Fruit fly (Drosophila melanogaster) ovary, adult (tissue): ENCODE data around the gene CG31789.

ENCODE experiments used
- CG17801 ChIP-seq: fragments of 200-800 bp; optimal IDR thresholded peaks from 2 replicates; lab custom pipeline; 2019; ENCODE audit warnings: missing biosample characterization, mild to moderate bottlenecking, missing genetic modification characterization, moderate library complexity; ENCODE audit not compliant: partially characterized antibody

CG31789 gene

DNA sequence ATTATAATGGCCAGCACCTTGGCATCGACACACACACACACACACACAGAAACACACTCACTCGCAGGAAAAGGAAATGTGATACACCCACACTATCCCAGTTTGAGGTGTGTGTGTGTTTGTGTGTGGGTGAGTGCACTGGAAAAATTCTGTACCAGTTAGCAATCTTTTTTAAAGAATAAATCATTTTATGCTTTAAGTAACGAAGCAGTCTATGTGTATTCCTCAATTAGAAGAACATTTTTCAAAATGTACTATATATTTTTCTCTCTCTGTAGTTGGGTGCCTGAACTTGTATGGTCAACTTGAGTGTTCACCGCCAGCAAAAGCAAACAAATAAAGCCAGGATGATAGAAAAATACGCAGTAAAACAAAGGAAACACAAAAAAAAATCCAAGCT, 21.1 kb upstream of the CG31789 start:
- TF ChIP-seq CG17801 (GFP tag; lab: Kevin White, UChicago), result no peak

DNA sequence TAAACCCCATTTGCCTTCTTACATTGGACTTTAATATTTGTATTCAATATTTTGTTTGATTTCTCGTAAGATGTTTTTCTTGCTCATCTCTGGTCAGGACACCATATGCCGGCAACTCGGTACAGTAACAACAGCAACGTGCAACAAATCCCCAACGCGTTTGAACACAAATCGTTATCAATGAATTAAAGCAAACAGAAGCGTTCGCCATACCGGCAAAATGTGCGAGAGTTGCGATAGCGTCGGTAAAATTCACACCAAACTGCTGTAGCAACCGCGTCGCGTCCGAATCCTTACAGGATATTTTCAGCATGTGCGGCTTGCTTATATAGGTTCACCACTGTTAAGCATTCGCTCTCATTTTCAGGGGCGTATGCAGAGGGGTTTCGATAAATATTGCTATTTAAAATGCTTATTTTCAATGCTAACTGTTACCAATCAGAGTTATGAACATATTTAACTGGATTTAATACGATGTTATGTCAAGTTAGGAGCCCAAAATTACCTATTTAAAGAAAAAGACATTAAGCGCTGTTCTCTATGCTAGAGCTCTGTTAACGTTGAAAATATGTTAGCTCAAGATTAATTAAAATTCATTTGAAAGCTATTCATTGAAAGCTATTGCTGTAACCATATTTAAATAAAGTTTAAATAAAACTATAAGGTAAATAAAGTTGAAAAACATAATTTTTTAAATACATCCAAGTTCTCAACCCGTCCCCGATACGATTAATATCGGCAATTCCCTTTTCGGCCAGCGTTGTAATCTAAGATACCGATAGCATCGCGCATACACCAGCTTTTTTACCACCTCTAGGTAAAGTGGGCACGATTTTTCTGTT, 15.4 kb upstream of the CG31789 start, which contains the start of the genes Pde11 and CG15160:
Gene Pde11 (minus strand): TSS at position 243 of the 842 bp plus-strand sequence.
Gene CG15160 (plus strand): TSS at position 792 of the 842 bp plus-strand sequence.
- TF ChIP-seq CG17801 (GFP tag; lab: Kevin White, UChicago), result no peak

DNA sequence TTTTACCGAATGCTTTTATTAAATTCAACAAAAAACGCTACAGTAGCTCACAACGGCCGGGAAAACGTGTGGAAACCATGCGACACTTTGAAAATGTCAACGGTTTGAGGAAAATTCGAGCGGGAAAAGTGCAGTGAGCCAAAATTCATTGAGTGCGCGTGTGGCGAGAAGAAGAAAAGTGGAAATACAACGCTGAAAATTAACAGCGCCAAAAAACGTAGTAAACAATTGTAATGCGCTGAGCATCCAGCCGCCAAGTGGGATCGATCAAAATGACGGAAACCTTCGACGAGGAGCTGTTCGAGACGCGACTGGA, 14.8 kb upstream of the CG31789 start:
- TF ChIP-seq CG17801 (GFP tag; lab: Kevin White, UChicago), result no peak

DNA sequence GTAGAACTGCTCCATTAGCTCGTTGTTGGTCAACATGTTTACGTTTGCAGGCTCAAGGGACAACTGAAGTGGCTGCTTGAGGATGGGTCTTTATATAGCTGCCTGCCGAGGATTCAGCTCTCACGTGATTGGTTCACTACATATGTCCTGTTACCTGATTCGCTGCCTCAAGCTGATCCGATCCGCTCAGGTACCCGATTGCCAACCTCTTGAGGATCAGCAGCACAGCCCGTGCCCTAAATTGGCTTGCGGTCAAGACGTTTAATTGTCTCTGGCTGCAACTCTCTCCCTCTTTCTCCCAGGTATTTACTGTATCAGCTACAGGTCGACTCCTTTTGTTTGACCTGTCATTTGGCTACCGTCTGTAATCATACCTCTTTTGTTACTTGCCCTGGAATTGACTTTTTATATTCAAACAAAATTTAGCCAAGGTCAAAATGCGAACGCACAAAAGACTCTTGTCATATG, 8.8 kb upstream of the CG31789 start, which contains the start of gene amos:
Gene amos (minus strand): TSS at position 51 of the 468 bp plus-strand sequence.
- no peak for TF ChIP-seq CG17801 (GFP tag; lab: Kevin White, UChicago)

DNA sequence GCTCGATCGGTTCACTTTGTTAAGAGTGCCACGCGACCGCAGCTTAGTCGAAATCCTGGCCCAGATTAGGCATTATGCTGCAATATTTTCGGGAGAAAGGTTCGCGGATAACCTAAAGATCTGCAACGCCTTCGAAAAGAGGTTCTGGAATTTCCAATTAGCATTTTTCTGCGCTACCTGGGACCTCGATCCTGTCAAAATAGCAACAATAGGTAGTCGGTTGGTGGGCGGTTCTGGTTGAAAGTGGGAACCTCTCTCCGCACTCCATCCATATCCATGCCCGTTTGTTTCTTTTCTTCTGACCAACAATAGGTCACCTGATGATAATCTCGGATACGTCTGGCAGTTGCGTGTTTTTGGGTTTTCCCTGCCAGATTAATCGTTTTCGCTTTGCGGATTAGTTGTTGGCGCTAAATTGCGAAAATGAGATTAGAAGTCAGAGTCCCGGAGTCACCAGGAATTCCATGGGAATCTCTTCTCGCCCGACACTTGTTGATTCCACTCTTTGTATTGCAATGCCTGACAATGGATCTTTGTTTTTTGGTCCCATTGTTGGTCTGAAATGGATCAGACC, 7.5 kb upstream of the CG31789 start:
- no peak for TF ChIP-seq CG17801 (GFP tag; lab: Kevin White, UChicago)

DNA sequence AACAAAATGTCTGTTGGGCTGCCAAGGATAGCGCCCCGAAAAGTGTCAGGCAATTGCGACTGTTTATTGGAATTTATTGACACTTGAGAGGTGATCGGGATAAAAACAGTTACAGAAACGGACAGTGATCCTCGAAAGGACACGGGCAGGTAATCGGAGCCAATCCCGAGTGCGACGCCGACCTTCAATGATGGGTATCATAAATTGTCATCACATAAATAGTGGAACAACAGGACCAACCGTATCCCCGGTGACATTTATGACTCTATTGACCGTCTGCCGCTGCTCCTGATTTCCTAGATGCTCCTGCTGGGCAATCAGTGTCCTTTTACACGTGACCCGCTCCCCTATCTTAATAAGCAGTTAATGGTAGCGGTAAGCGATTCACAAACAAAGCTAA, 6.6 kb upstream of the CG31789 start:
- peak; percentile 16 for TF ChIP-seq CG17801 (GFP tag; lab: Kevin White, UChicago)

DNA sequence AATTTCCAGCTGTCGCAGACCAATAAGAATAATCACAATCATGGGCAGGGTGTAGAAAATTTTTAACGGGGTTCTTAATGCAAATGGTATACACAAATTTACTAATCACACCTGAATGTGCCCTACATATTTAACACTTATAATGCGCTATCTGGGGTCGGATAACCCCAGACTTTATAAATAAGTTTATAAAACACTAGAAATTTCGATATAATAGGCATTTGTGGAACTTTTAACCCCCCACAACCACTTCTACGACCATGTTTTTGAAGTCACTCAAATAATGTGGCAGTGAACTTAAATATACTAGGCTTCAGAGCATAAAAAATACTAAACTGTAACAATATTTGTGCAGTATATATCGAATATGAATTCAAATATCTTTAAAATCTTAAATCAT, 742 bp upstream of the CG31789 start, which contains the start of gene CG10413:
Gene CG10413 (minus strand): TSS at position 264 of the 400 bp plus-strand sequence.
- TF ChIP-seq CG17801 (GFP tag; lab: Kevin White, UChicago), result peak; percentile 97

DNA sequence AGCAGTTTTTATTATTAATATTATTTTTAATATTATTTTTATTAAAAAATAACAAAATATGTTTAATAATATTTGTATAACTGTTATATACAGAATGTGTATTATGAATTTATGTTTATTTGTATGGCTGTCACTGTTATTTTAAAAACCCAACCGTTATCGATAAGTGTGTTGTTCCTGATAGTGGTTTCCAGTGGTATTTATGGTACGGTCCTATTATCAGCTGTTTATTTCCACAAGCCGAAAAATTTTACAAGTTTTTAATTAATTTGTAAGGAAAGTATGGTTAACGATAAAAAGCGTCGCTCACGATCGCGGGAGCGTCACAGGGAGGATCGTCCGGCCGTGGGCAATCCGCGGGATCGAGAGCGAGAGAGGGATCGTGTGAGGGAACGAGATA, 914 bp downstream of the CG31789 start, which contains the start of gene CG10333:
Gene CG10333 (plus strand): TSS at position 191 of the 400 bp plus-strand sequence.
- no peak for TF ChIP-seq CG17801 (GFP tag; lab: Kevin White, UChicago)

DNA sequence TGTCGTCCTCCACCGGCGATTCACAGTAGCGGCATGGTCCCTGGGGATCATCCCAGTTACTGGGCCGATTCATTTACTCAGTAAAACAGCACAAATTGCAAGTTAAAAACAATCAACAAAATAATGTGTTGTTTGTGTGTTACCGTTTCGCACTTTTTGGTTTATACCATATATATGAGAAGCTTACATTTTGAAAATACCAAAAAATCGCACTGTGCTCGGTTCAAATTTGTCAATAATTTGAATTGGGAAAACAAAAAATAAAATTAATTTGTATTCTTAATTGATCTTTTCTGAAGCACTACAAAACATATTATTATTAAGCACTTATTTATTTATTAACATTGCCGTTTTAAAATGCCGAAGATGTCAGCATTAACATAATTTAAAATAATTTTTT, 6.4 kb downstream of the CG31789 start, which contains the start of gene Atac2:
Gene Atac2 (minus strand): TSS at position 144 of the 400 bp plus-strand sequence.
- TF ChIP-seq CG17801 (GFP tag; lab: Kevin White, UChicago), result no peak

DNA sequence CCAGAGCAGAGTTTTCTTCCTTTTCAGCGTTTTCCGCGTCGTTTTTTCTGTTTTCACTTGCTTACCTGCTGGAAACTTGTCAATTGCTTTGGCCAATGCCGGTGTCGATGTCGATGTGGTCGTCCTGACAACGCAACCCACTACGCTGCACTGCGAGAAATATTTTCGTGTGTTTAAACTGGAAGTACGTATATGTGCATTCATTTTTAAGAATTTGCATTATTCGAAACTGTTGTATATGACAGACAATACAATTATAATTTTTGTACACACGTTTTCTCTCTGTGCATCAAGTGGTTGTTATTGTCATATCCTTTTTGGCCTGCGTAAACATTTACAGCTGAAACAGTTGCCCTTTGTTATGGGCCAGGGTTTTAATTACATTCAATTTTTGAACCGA, 10.3 kb downstream of the CG31789 start, which contains the start of gene IFT46:
Gene IFT46 (minus strand): TSS at position 88 of the 400 bp plus-strand sequence.
- no peak for TF ChIP-seq CG17801 (GFP tag; lab: Kevin White, UChicago)

DNA sequence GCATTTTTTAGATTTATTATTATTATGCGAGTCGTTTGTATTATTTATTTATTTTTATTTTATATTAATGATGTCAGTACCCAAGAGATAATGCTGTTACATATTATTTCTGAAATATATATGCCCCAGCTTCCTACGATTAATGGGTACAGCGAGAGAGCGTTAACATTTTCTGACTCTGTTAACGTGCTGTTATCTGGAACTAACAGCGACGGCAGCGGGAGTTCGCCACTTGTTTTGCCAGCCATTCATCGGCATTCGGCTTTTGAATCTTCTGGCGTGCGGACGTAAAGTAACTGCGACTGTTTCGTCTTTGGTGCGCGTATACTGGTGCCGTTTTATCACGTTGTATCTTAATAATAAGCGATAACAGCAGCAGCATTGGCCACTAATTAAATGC, 11.3 kb downstream of the CG31789 start, which contains the start of gene MESR3:
Gene MESR3 (plus strand): TSS at position 254 of the 400 bp plus-strand sequence.
- peak; percentile 76 for TF ChIP-seq CG17801 (GFP tag; lab: Kevin White, UChicago)

DNA sequence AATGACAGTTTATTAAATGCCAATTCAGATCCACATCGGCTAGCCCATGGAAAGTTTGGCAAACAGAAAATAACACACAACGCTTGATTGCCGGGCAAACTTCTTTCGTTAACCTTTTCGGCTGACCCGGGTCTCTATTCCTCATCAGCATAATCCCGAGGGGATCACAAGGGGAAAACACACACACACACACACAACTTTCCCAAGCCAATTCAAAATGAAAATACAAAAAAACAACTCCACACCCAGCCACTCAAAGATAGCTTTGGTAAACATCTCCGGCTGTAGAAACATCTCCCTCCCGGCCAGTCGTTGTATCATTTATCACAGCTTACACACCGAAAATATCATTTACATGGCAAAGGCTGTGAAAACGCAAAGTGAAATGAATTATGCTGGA, 14.4 kb downstream of the CG31789 start:
- TF ChIP-seq CG17801 (GFP tag; lab: Kevin White, UChicago), result no peak

DNA sequence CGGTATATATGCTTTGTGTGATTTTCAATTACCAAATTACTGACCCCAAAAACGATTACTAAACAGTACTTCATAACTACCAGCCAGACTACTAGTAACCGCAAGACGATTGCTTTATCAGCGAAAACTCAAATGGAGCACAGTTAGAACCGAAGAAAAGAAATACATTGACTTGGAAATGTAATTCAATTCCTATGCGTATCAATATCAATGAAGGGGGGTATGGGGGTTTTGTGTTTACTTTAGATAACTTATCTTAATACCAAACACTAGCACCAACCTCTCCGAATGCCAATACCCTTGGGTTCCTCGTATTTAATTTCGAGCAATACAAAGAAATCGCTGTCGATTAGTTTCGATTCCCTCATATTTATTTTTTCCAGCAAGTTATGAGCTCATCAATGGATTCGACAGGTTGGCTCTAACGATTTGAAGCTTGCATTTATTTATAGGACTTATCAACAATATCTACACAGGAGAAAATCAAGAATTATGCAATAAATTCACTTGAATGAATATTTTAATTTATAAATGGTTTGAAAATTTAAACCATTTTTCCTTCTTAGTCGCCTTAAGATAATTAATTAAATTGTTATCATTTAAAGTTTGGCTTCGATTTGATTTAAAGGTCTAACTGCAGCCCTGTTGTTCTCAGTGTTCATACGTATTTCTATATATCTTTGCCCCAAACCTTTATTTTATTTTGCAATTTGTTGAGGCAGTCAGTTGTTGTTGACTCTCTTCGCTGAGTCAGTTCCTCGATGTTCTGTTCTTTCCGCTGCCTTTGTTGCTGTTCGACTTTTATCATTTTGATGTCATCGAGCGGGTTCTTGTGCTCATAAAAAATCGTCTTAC, 15.9 kb downstream of the CG31789 start:
- peak; percentile 93 for TF ChIP-seq CG17801 (GFP tag; lab: Kevin White, UChicago)

DNA sequence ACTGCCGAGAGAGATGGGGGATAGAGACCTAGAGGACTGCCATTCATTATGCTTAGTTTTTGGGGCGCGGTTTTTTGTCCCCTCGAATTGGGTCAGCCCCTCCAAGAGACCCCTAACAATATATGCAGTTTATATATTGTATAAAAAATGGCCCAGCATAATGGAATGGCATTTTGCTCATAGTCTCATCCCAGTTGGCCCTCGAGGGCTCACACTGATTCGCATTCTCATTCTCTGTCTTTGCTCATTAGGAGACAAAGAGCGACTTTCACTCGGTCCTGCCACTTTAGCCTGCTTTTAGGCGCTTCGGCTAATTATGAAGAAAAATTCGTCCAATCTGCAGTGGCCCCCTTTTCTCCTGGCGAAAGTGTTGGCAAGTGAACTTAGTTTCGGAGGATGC, 17.7 kb downstream of the CG31789 start:
- no peak for TF ChIP-seq CG17801 (GFP tag; lab: Kevin White, UChicago)
